Fruit fly (Drosophila melanogaster) whole organism, embryonic: Measurements from ENCODE around the gene CG33986.

Source experiments
- CG10366 ChIP-seq: fragments of 200-800 bp; sonication (Bioruptor generic); IDR thresholded peaks from 2 replicates; pipeline ENCODE4 v1.3.6; 2022; ENCODE audit warnings: missing biosample characterization, missing genetic modification characterization
- CG10543 ChIP-seq: fragments of 200-800 bp; sonication (Bioruptor generic); optimal IDR thresholded peaks from 3 replicates; lab custom pipeline; 2017; ENCODE audit warnings: missing biosample characterization, mild to moderate bottlenecking, missing genetic modification characterization, moderate library complexity
- CG11398 ChIP-seq: fragments of 200-800 bp; sonication (Bioruptor generic); optimal IDR thresholded peaks from 2 replicates; lab custom pipeline; 2016; ENCODE audit warnings: missing biosample characterization, missing genetic modification characterization
- CG12219 ChIP-seq: fragments of 200-800 bp; sonication (Bioruptor generic); optimal IDR thresholded peaks from 3 replicates; lab custom pipeline; 2018; ENCODE audit warnings: missing biosample characterization, mild to moderate bottlenecking, missing genetic modification characterization
- CG14860 ChIP-seq: fragments of 200-800 bp; sonication (Bioruptor generic); IDR thresholded peaks from 3 replicates; pipeline ENCODE4 v1.3.6; 2022; ENCODE audit warnings: missing biosample characterization, missing genetic modification characterization; ENCODE audit not compliant: partially characterized antibody
- CG15011 ChIP-seq: fragments of 200-800 bp; sonication (Bioruptor generic); optimal IDR thresholded peaks from 3 replicates; lab custom pipeline; 2018; ENCODE audit warnings: missing biosample characterization, mild to moderate bottlenecking, missing genetic modification characterization
- CG2889 ChIP-seq: fragments of 200-800 bp; sonication (Bioruptor generic); IDR thresholded peaks from 3 replicates; pipeline ENCODE4 v1.3.6; 2022; ENCODE audit warnings: missing biosample characterization, missing genetic modification characterization
- CG32772 ChIP-seq: fragments of 200-800 bp; sonication (Bioruptor generic); IDR thresholded peaks from 2 replicates; pipeline ENCODE4 v1.3.6; 2022; ENCODE audit warnings: missing biosample characterization, missing genetic modification characterization
- CG33557 ChIP-seq: fragments of 200-800 bp; sonication (Bioruptor generic); optimal IDR thresholded peaks from 2 replicates; lab custom pipeline; 2019; ENCODE audit warnings: missing biosample characterization, mild to moderate bottlenecking, missing genetic modification characterization, moderate library complexity
- CG3407 ChIP-seq: fragments of 200-800 bp; sonication (Bioruptor generic); optimal IDR thresholded peaks from 2 replicates; lab custom pipeline; 2018; ENCODE audit warnings: missing biosample characterization, mild to moderate bottlenecking, missing genetic modification characterization
- CG34422 ChIP-seq: fragments of 200-800 bp; sonication (Bioruptor generic); IDR thresholded peaks from 3 replicates; pipeline ENCODE4 v1.3.6; 2022; ENCODE audit warnings: missing biosample characterization, missing genetic modification characterization
- CG6683 ChIP-seq: fragments of 200-800 bp; sonication (Bioruptor generic); optimal IDR thresholded peaks from 2 replicates; lab custom pipeline; 2017; ENCODE audit warnings: missing biosample characterization, mild to moderate bottlenecking, missing genetic modification characterization, missing genetic modification reagents
- CG6791 ChIP-seq: fragments of 200-800 bp; sonication (Bioruptor generic); IDR thresholded peaks from 3 replicates; pipeline ENCODE4 v1.3.6; 2022; ENCODE audit warnings: missing biosample characterization, missing genetic modification characterization; ENCODE audit not compliant: partially characterized antibody
- CG7839 ChIP-seq: fragments of 200-800 bp; sonication (Bioruptor generic); optimal IDR thresholded peaks from 3 replicates; lab custom pipeline; 2018; ENCODE audit warnings: missing biosample characterization, mild to moderate bottlenecking, missing genetic modification characterization, moderate library complexity
- CG7963 ChIP-seq: fragments of 200-800 bp; sonication (Bioruptor generic); IDR thresholded peaks from 3 replicates; pipeline ENCODE4 v1.3.6; 2022; ENCODE audit warnings: missing biosample characterization, missing genetic modification characterization; ENCODE audit not compliant: partially characterized antibody
- CHES-1-like ChIP-seq: fragments of 200-800 bp; sonication (Bioruptor generic); optimal IDR thresholded peaks from 2 replicates; lab custom pipeline; 2016; ENCODE audit warnings: missing biosample characterization, missing genetic modification characterization
- Doc2 ChIP-seq: fragments of 200-800 bp; sonication (Bioruptor generic); IDR thresholded peaks from 2 replicates; pipeline ENCODE4 v1.3.6; 2022; ENCODE audit warnings: missing biosample characterization, missing genetic modification characterization
- Doc3 ChIP-seq: fragments of 200-800 bp; sonication (Bioruptor generic); IDR thresholded peaks from 3 replicates; pipeline ENCODE4 v1.3.6; 2022; ENCODE audit warnings: missing biosample characterization, missing genetic modification characterization; ENCODE audit not compliant: partially characterized antibody
- E2f1 ChIP-seq: fragments of 200-800 bp; sonication (Bioruptor generic); IDR thresholded peaks from 2 replicates; pipeline ENCODE4 v1.3.6; 2022; ENCODE audit warnings: missing biosample characterization, missing genetic modification characterization
- Eip74EF ChIP-seq, 2 experiments: fragments of 200-800 bp in 1 of 2; fragments of >200 bp in 1 of 2; sonication (Bioruptor generic) in 1 of 2; optimal IDR thresholded peaks; 2 replicates each; lab custom pipeline; 2017 to 2019; ENCODE audit warnings: missing biosample characterization in 2 of 2, missing genetic modification characterization in 2 of 2, mild to moderate bottlenecking in 1 of 2, moderate library complexity in 1 of 2
- Ets97D ChIP-seq: fragments of 200-800 bp; sonication (Bioruptor generic); optimal IDR thresholded peaks from 3 replicates; lab custom pipeline; 2016; ENCODE audit warnings: missing biosample characterization, missing genetic modification characterization
- Fer1 ChIP-seq: fragments of 200-800 bp; sonication (Bioruptor generic); optimal IDR thresholded peaks from 2 replicates; lab custom pipeline; 2017; ENCODE audit warnings: missing biosample characterization, mild to moderate bottlenecking, missing genetic modification characterization
- Fer2 ChIP-seq: fragments of 200-800 bp; sonication (Bioruptor generic); optimal IDR thresholded peaks from 2 replicates; lab custom pipeline; 2018; ENCODE audit warnings: missing biosample characterization, mild to moderate bottlenecking, missing genetic modification characterization, moderate library complexity
- H2.0 ChIP-seq: fragments of 200-800 bp; sonication (Bioruptor generic); IDR thresholded peaks from 2 replicates; pipeline ENCODE4 v1.3.6; 2022; ENCODE audit warnings: missing biosample characterization, missing genetic modification characterization
- HHEX ChIP-seq: fragments of 200-800 bp; sonication (Bioruptor generic); optimal IDR thresholded peaks from 3 replicates; lab custom pipeline; 2017; ENCODE audit warnings: missing biosample characterization, mild to moderate bottlenecking, missing genetic modification characterization, missing genetic modification reagents
- HLH4C ChIP-seq: fragments of 200-800 bp; sonication (Bioruptor generic); IDR thresholded peaks from 3 replicates; pipeline ENCODE4 v1.3.6; 2022; ENCODE audit warnings: missing biosample characterization, missing genetic modification characterization; ENCODE audit not compliant: partially characterized antibody
- Nf-YB ChIP-seq: fragments of 200-800 bp; sonication (Bioruptor generic); optimal IDR thresholded peaks from 3 replicates; lab custom pipeline; 2019; ENCODE audit warnings: missing biosample characterization, mild to moderate bottlenecking, missing genetic modification characterization, moderate library complexity
- Opbp ChIP-seq: fragments of 200-800 bp; sonication (Bioruptor generic); IDR thresholded peaks from 3 replicates; pipeline ENCODE4 v1.3.6; 2022; ENCODE audit warnings: missing biosample characterization, missing genetic modification characterization; ENCODE audit not compliant: partially characterized antibody
- Six4 ChIP-seq: fragments of 200-800 bp; sonication (Bioruptor generic); optimal IDR thresholded peaks from 2 replicates; lab custom pipeline; 2016; ENCODE audit warnings: missing biosample characterization, missing genetic modification characterization
- cg ChIP-seq: fragments of 200-800 bp; sonication (Bioruptor generic); optimal IDR thresholded peaks from 3 replicates; lab custom pipeline; 2019; ENCODE audit warnings: missing biosample characterization, mild to moderate bottlenecking, missing genetic modification characterization, moderate library complexity
- chinmo ChIP-seq: fragments of 200-800 bp; sonication (Bioruptor generic); IDR thresholded peaks from 4 replicates; pipeline ENCODE4 v1.3.6; 2022; ENCODE audit warnings: missing biosample characterization, missing genetic modification characterization; ENCODE audit not compliant: partially characterized antibody
- dan ChIP-seq: fragments of 200-800 bp; sonication (Bioruptor generic); IDR thresholded peaks from 2 replicates; pipeline ENCODE4 v1.3.6; 2022; ENCODE audit warnings: missing biosample characterization, missing genetic modification characterization
- dati ChIP-seq: fragments of 200-800 bp; sonication (Bioruptor generic); IDR thresholded peaks from 2 replicates; pipeline ENCODE4 v1.3.6; 2022; ENCODE audit warnings: missing biosample characterization, missing genetic modification characterization
- hb ChIP-seq: fragments of 200-800 bp; sonication (Bioruptor generic); IDR thresholded peaks from 3 replicates; pipeline ENCODE4 v1.3.6; 2022; ENCODE audit warnings: missing biosample characterization, missing genetic modification characterization; ENCODE audit not compliant: partially characterized antibody
- ind ChIP-seq: fragments of 200-800 bp; sonication (Bioruptor generic); optimal IDR thresholded peaks from 3 replicates; lab custom pipeline; 2016; ENCODE audit warnings: missing biosample characterization, missing genetic modification characterization
- jumu ChIP-seq: fragments of 200-800 bp; sonication (Bioruptor generic); optimal IDR thresholded peaks from 3 replicates; lab custom pipeline; 2016; ENCODE audit warnings: missing biosample characterization, missing genetic modification characterization
- knrl ChIP-seq: fragments of 200-800 bp; sonication (Bioruptor generic); IDR thresholded peaks from 3 replicates; pipeline ENCODE4 v1.3.6; 2022; ENCODE audit warnings: missing biosample characterization, missing genetic modification characterization; ENCODE audit not compliant: partially characterized antibody
- lbe ChIP-seq: fragments of 200-800 bp; sonication (Bioruptor generic); optimal IDR thresholded peaks from 2 replicates; lab custom pipeline; 2016; ENCODE audit warnings: missing biosample characterization, mild to moderate bottlenecking, missing genetic modification characterization
- pros ChIP-seq: fragments of 200-800 bp; sonication (Bioruptor generic); optimal IDR thresholded peaks from 3 replicates; lab custom pipeline; 2019; ENCODE audit warnings: missing biosample characterization, mild to moderate bottlenecking, missing genetic modification characterization, moderate library complexity
- psq ChIP-seq: fragments of 200-800 bp; sonication (Bioruptor generic); optimal IDR thresholded peaks from 2 replicates; lab custom pipeline; 2017; ENCODE audit warnings: missing biosample characterization, missing genetic modification characterization
- row ChIP-seq: fragments of 200-800 bp; sonication (Bioruptor generic); IDR thresholded peaks from 3 replicates; pipeline ENCODE4 v1.3.6; 2022; ENCODE audit warnings: missing biosample characterization, missing genetic modification characterization
- sc ChIP-seq, 3 experiments: fragments of >200 bp in 2 of 3; fragments of 200-800 bp in 1 of 3; sonication (Bioruptor generic) in 1 of 3; optimal IDR thresholded peaks; 2 replicates in 2 of 3; 3 replicates in 1 of 3; lab custom pipeline; 2017; ENCODE audit warnings: mild to moderate bottlenecking in 1 of 3, missing biosample characterization in 1 of 3, missing genetic modification characterization in 1 of 3, missing genetic modification reagents in 1 of 3
- schlank ChIP-seq: fragments of 200-800 bp; sonication (Bioruptor generic); optimal IDR thresholded peaks from 2 replicates; lab custom pipeline; 2018; ENCODE audit warnings: missing biosample characterization, mild to moderate bottlenecking, missing genetic modification characterization
- tap ChIP-seq: fragments of 200-800 bp; optimal IDR thresholded peaks from 3 replicates; lab custom pipeline; 2019; ENCODE audit warnings: missing biosample characterization, mild to moderate bottlenecking, missing genetic modification characterization, moderate library complexity
- tgo ChIP-seq: fragments of 200-800 bp; sonication (Bioruptor generic); IDR thresholded peaks from 3 replicates; pipeline ENCODE4 v1.3.6; 2022; ENCODE audit warnings: missing biosample characterization, missing genetic modification characterization
- tll ChIP-seq, 2 experiments: fragments of 200-800 bp in 1 of 2; fragments of >200 bp in 1 of 2; sonication (Bioruptor generic) in 1 of 2; optimal IDR thresholded peaks; 2 replicates each; lab custom pipeline; 2017 to 2019; ENCODE audit warnings: missing biosample characterization in 2 of 2, missing genetic modification characterization in 2 of 2, mild to moderate bottlenecking in 1 of 2, moderate library complexity in 1 of 2
- wek ChIP-seq: fragments of 200-800 bp; sonication (Bioruptor generic); optimal IDR thresholded peaks from 3 replicates; lab custom pipeline; 2018; ENCODE audit warnings: missing biosample characterization, mild to moderate bottlenecking, missing genetic modification characterization, moderate library complexity

CG33986 gene

dm6 chr3L:15563058-15563850 is 38.2 kb upstream of the CG33986 start, which contains the start of the genes CG7739 and SCCRO (continued):
- peak; percentile 57 for TF ChIP-seq tap (tag; lab: Kevin White, UChicago)
- TF ChIP-seq jumu (GFP tag; lab: Kevin White, UChicago): peak; percentile 32
- peak; percentile 50 for TF ChIP-seq psq (GFP tag; lab: Kevin White, UChicago)
- TF ChIP-seq row: peak; percentile 66
- TF ChIP-seq H2.0 (GFP tag; lab: Robert Waterston, UW): peak; percentile 81
- TF ChIP-seq tgo: peak; percentile 69
- no peak for TF ChIP-seq pros (GFP tag; lab: Kevin White, UChicago)
- TF ChIP-seq Fer2 (tag; lab: Kevin White, UChicago): peak; percentile 56
- no peak for TF ChIP-seq dati (GFP tag; lab: Robert Waterston, UW)
- no peak for TF ChIP-seq CG33557 (GFP tag; lab: Kevin White, UChicago)
- TF ChIP-seq CG7839: peak; percentile 75
- TF ChIP-seq Ets97D (GFP tag; lab: Kevin White, UChicago): peak; percentile 30
- TF ChIP-seq CG12219 (GFP tag; lab: Kevin White, UChicago): no peak
- peak in 1 of 2 experiments; percentile 23 for TF ChIP-seq tll (GFP tag; optimal IDR thresholded peaks at IDR 0.05; lab: Kevin White, UChicago)
- TF ChIP-seq Nf-YB (GFP tag; lab: Kevin White, UChicago): peak; percentile 27
- TF ChIP-seq sc (optimal IDR thresholded peaks at IDR 0.05; lab: Kevin White, UChicago): no peak
- TF ChIP-seq sc (GFP tag; optimal IDR thresholded peaks at IDR 0.05; lab: Kevin White, UChicago): no peak
- TF ChIP-seq Eip74EF (GFP tag; optimal IDR thresholded peaks at IDR 0.05; lab: Kevin White, UChicago): no peak
- TF ChIP-seq ind (GFP tag; lab: Kevin White, UChicago): peak; percentile 57
- TF ChIP-seq CG3407 (GFP tag; lab: Kevin White, UChicago): no peak
- TF ChIP-seq CG10366 (GFP tag; lab: Robert Waterston, UW): peak; percentile 70
- peak; percentile 72; the same call in 2 of the 3 replicates for TF ChIP-seq CG34422
- peak; percentile 56; the same call in 1 of the 3 replicates for TF ChIP-seq CG2889
- no peak for TF ChIP-seq CG15011 (GFP tag; lab: Kevin White, UChicago)
- TF ChIP-seq Doc2 (GFP tag; lab: Robert Waterston, UW): no peak
- peak; percentile 26 for TF ChIP-seq CG11398 (GFP tag; lab: Kevin White, UChicago)
- TF ChIP-seq schlank: no peak
- TF ChIP-seq CG6791 (GFP tag; lab: Robert Waterston, UW): peak; percentile 46; the same call in 2 of the 3 replicates
- TF ChIP-seq CG14860 (GFP tag; lab: Robert Waterston, UW): 0 out of 3 replicates have a peak, but pooled peaks have one; percentile 34
- TF ChIP-seq CG6683: no peak

- TF ChIP-seq CG32772 (GFP tag; lab: Robert Waterston, UW): no peak
- no peak for TF ChIP-seq HHEX (GFP tag; lab: Kevin White, UChicago)
- no peak for TF ChIP-seq lbe (GFP tag; lab: Kevin White, UChicago)
- TF ChIP-seq wek (GFP tag; lab: Kevin White, UChicago): no peak
- peak; percentile 52; the same call in 1 of the 3 replicates for TF ChIP-seq HLH4C (GFP tag; lab: Robert Waterston, UW)
- TF ChIP-seq chinmo (GFP tag; lab: Robert Waterston, UW): 0 out of 4 replicates have a peak, but pooled peaks have one; percentile 72
- TF ChIP-seq CG10543: no peak
- peak; percentile 43; the same call in 1 of the 3 replicates for TF ChIP-seq knrl (GFP tag; lab: Robert Waterston, UW)
- TF ChIP-seq Opbp (GFP tag; lab: Robert Waterston, UW): no peak; the same call in 1 of the 3 replicates
- no peak for TF ChIP-seq Six4
- peak; percentile 27; the same call in 1 of the 3 replicates for TF ChIP-seq Doc3 (GFP tag; lab: Robert Waterston, UW)
- TF ChIP-seq hb: 0 out of 3 replicates have a peak, but pooled peaks have one; percentile 7
- TF ChIP-seq Fer1 (GFP tag; lab: Kevin White, UChicago): peak; percentile 27
- TF ChIP-seq CHES-1-like (GFP tag; lab: Kevin White, UChicago): no peak
- no peak for TF ChIP-seq dan (GFP tag; lab: Robert Waterston, UW)
- TF ChIP-seq cg (GFP tag; lab: Kevin White, UChicago): no peak
- TF ChIP-seq E2f1 (GFP tag; lab: Robert Waterston, UW): no peak
- peak; percentile 50; the same call in 1 of the 3 replicates for TF ChIP-seq CG7963 (GFP tag; lab: Robert Waterston, UW)
Observed at dm6 chr3L:15562727-15563057, 37.6 kb upstream of the CG33986 start.
